Fruit fly (Drosophila melanogaster) whole organism, embryonic: ENCODE measurements around the gene Rtca.
A peak's percentile ranks its signal among the peaks of the same experiment; 100 is the strongest.

Experiments
- Adf1 ChIP-seq: fragments of 200-800 bp; sonication (Bioruptor generic); IDR thresholded peaks from 2 replicates; pipeline ENCODE4 v1.3.6; 2022; ENCODE audit warnings: missing biosample characterization, missing genetic modification characterization
- Blimp-1 ChIP-seq: fragments of 200-800 bp; sonication (Bioruptor generic); optimal IDR thresholded peaks from 3 replicates; lab custom pipeline; 2018; ENCODE audit warnings: missing biosample characterization, missing genetic modification characterization, mild to moderate bottlenecking, moderate library complexity, missing genetic modification reagents
- CG11456 ChIP-seq: fragments of 200-800 bp; sonication (Bioruptor generic); IDR thresholded peaks from 3 replicates; pipeline ENCODE4 v1.3.6; 2022; ENCODE audit warnings: missing biosample characterization, missing genetic modification characterization
- CG12155 ChIP-seq: fragments of 200-800 bp; sonication (Bioruptor generic); optimal IDR thresholded peaks from 3 replicates; lab custom pipeline; 2016; ENCODE audit warnings: missing biosample characterization, missing genetic modification characterization
- CG12236 ChIP-seq: fragments of 200-800 bp; sonication (Bioruptor generic); optimal IDR thresholded peaks from 2 replicates; lab custom pipeline; 2016; ENCODE audit warnings: missing biosample characterization, missing genetic modification characterization
- CG12299 ChIP-seq: fragments of 200-800 bp; sonication (Bioruptor generic); optimal IDR thresholded peaks from 2 replicates; lab custom pipeline; 2018; ENCODE audit warnings: missing biosample characterization, mild to moderate bottlenecking, missing genetic modification characterization
- CG1603 ChIP-seq: fragments of 200-800 bp; sonication (Bioruptor generic); optimal IDR thresholded peaks from 2 replicates; lab custom pipeline; 2019; ENCODE audit warnings: missing biosample characterization, mild to moderate bottlenecking, missing genetic modification characterization, moderate library complexity
- CG1647 ChIP-seq: fragments of 200-800 bp; sonication (Bioruptor generic); optimal IDR thresholded peaks from 3 replicates; lab custom pipeline; 2016; ENCODE audit warnings: missing biosample characterization, missing genetic modification characterization
- CG16815 ChIP-seq: fragments of 200-800 bp; sonication (Bioruptor generic); optimal IDR thresholded peaks from 3 replicates; lab custom pipeline; 2017; ENCODE audit warnings: missing biosample characterization, mild to moderate bottlenecking, missing genetic modification characterization
- CG17328 ChIP-seq: fragments of 200-800 bp; sonication (Bioruptor generic); IDR thresholded peaks from 2 replicates; pipeline ENCODE4 v1.3.6; 2022; ENCODE audit warnings: missing biosample characterization, missing genetic modification characterization
- CG2129 ChIP-seq: fragments of 200-800 bp; sonication (Bioruptor generic); IDR thresholded peaks from 2 replicates; pipeline ENCODE4 v1.3.6; 2022; ENCODE audit warnings: missing biosample characterization, missing genetic modification characterization; ENCODE audit not compliant: partially characterized antibody
- CG2712 ChIP-seq: fragments of 200-800 bp; optimal IDR thresholded peaks from 3 replicates; lab custom pipeline; 2019; ENCODE audit warnings: missing biosample characterization, mild to moderate bottlenecking, missing genetic modification characterization, moderate library complexity
- CG31441 ChIP-seq: fragments of 200-800 bp; sonication (Bioruptor generic); IDR thresholded peaks from 2 replicates; pipeline ENCODE4 v1.3.6; 2022; ENCODE audit warnings: missing biosample characterization, missing genetic modification characterization
- CG34376 ChIP-seq: fragments of 200-800 bp; sonication (Bioruptor generic); optimal IDR thresholded peaks from 2 replicates; lab custom pipeline; 2018; ENCODE audit warnings: missing biosample characterization, mild to moderate bottlenecking, missing genetic modification characterization
- CG34422 ChIP-seq: fragments of 200-800 bp; sonication (Bioruptor generic); IDR thresholded peaks from 3 replicates; pipeline ENCODE4 v1.3.6; 2022; ENCODE audit warnings: missing biosample characterization, missing genetic modification characterization
- CG5180 ChIP-seq: fragments of 200-800 bp; sonication (Bioruptor generic); optimal IDR thresholded peaks from 3 replicates; lab custom pipeline; 2017; ENCODE audit warnings: missing biosample characterization, missing genetic modification characterization, mild to moderate bottlenecking, moderate library complexity, missing genetic modification reagents
- CG7839 ChIP-seq: fragments of 200-800 bp; sonication (Bioruptor generic); optimal IDR thresholded peaks from 3 replicates; lab custom pipeline; 2018; ENCODE audit warnings: missing biosample characterization, mild to moderate bottlenecking, missing genetic modification characterization, moderate library complexity
- CG8359 ChIP-seq: fragments of 200-800 bp; sonication (Bioruptor generic); optimal IDR thresholded peaks from 2 replicates; lab custom pipeline; 2017; ENCODE audit warnings: missing biosample characterization, mild to moderate bottlenecking, missing genetic modification characterization, borderline replicate concordance
- CG8388 ChIP-seq: fragments of 200-800 bp; sonication (Bioruptor generic); optimal IDR thresholded peaks from 2 replicates; lab custom pipeline; 2019; ENCODE audit warnings: missing biosample characterization, mild to moderate bottlenecking, missing genetic modification characterization, moderate library complexity
- CG9932 ChIP-seq: fragments of 200-800 bp; sonication (Bioruptor generic); IDR thresholded peaks from 2 replicates; pipeline ENCODE4 v1.3.6; 2022; ENCODE audit warnings: missing biosample characterization, missing genetic modification characterization
- Camta ChIP-seq: fragments of 200-800 bp; sonication (Bioruptor generic); optimal IDR thresholded peaks from 2 replicates; lab custom pipeline; 2016; ENCODE audit warnings: missing biosample characterization, missing genetic modification characterization
- CrebB ChIP-seq: fragments of 200-800 bp; sonication (Bioruptor generic); optimal IDR thresholded peaks from 3 replicates; lab custom pipeline; 2018; ENCODE audit warnings: missing biosample characterization, mild to moderate bottlenecking, missing genetic modification characterization
- Ets97D ChIP-seq: fragments of 200-800 bp; sonication (Bioruptor generic); optimal IDR thresholded peaks from 3 replicates; lab custom pipeline; 2016; ENCODE audit warnings: missing biosample characterization, missing genetic modification characterization
- HLH4C ChIP-seq: fragments of 200-800 bp; sonication (Bioruptor generic); IDR thresholded peaks from 3 replicates; pipeline ENCODE4 v1.3.6; 2022; ENCODE audit warnings: missing biosample characterization, missing genetic modification characterization; ENCODE audit not compliant: partially characterized antibody
- HmgZ ChIP-seq: fragments of 200-800 bp; sonication (Bioruptor generic); optimal IDR thresholded peaks from 2 replicates; lab custom pipeline; 2018; ENCODE audit warnings: missing biosample characterization, mild to moderate bottlenecking, missing genetic modification characterization
- Hr39 ChIP-seq: fragments of >200 bp; optimal IDR thresholded peaks from 2 replicates; lab custom pipeline; 2017
- Kr ChIP-seq: fragments of 200-800 bp; sonication (Bioruptor generic); optimal IDR thresholded peaks from 2 replicates; lab custom pipeline; 2017; ENCODE audit warnings: missing biosample characterization, mild to moderate bottlenecking, missing genetic modification characterization
- Lim3 ChIP-seq: fragments of 200-800 bp; sonication (Bioruptor generic); IDR thresholded peaks from 2 replicates; pipeline ENCODE4 v1.3.6; 2022; ENCODE audit warnings: missing biosample characterization, missing genetic modification characterization
- Ravus ChIP-seq: fragments of 200-800 bp; sonication (Bioruptor generic); IDR thresholded peaks from 2 replicates; pipeline ENCODE4 v1.3.6; 2022; ENCODE audit warnings: missing biosample characterization, missing genetic modification characterization
- Six4 ChIP-seq: fragments of 200-800 bp; sonication (Bioruptor generic); optimal IDR thresholded peaks from 2 replicates; lab custom pipeline; 2016; ENCODE audit warnings: missing biosample characterization, missing genetic modification characterization
- Xbp1 ChIP-seq: fragments of 200-800 bp; sonication (Bioruptor generic); optimal IDR thresholded peaks from 3 replicates; lab custom pipeline; 2016; ENCODE audit warnings: missing biosample characterization, mild to moderate bottlenecking, missing genetic modification characterization
- abd-A ChIP-seq: fragments of 200-800 bp; sonication (Bioruptor generic); optimal IDR thresholded peaks from 3 replicates; lab custom pipeline; 2019; ENCODE audit warnings: missing biosample characterization, mild to moderate bottlenecking, missing genetic modification characterization, moderate library complexity
- aop ChIP-seq: fragments of 200-800 bp; sonication (Bioruptor generic); IDR thresholded peaks from 2 replicates; pipeline ENCODE4 v1.3.6; 2022; ENCODE audit warnings: missing biosample characterization, missing genetic modification characterization
- ap ChIP-seq: fragments of 200-800 bp; sonication (Bioruptor generic); IDR thresholded peaks from 2 replicates; pipeline ENCODE4 v1.3.6; 2022; ENCODE audit warnings: missing biosample characterization, missing genetic modification characterization
- ash1 ChIP-seq: fragments of 200-800 bp; sonication (Bioruptor generic); optimal IDR thresholded peaks from 2 replicates; lab custom pipeline; 2018; ENCODE audit warnings: missing biosample characterization, mild to moderate bottlenecking, missing genetic modification characterization
- chinmo ChIP-seq: fragments of 200-800 bp; sonication (Bioruptor generic); IDR thresholded peaks from 4 replicates; pipeline ENCODE4 v1.3.6; 2022; ENCODE audit warnings: missing biosample characterization, missing genetic modification characterization; ENCODE audit not compliant: partially characterized antibody
- dan ChIP-seq: fragments of 200-800 bp; sonication (Bioruptor generic); IDR thresholded peaks from 2 replicates; pipeline ENCODE4 v1.3.6; 2022; ENCODE audit warnings: missing biosample characterization, missing genetic modification characterization
- fu2 ChIP-seq: fragments of 200-800 bp; sonication (Bioruptor generic); optimal IDR thresholded peaks from 2 replicates; lab custom pipeline; 2016; ENCODE audit warnings: missing biosample characterization, missing genetic modification characterization
- hkb ChIP-seq, 2 experiments: fragments of 200-800 bp in 1 of 2; fragments of >200 bp in 1 of 2; sonication (Bioruptor generic) in 1 of 2; IDR thresholded peaks in 1 of 2; optimal IDR thresholded peaks in 1 of 2; 2 replicates each; pipeline versions ENCODE4 v1.3.6 to Lab custom; 2017 to 2022; ENCODE audit warnings: missing biosample characterization in 1 of 2, missing genetic modification characterization in 1 of 2
- ind ChIP-seq: fragments of 200-800 bp; sonication (Bioruptor generic); optimal IDR thresholded peaks from 3 replicates; lab custom pipeline; 2016; ENCODE audit warnings: missing biosample characterization, missing genetic modification characterization
- ken ChIP-seq: fragments of 200-800 bp; sonication (Bioruptor generic); IDR thresholded peaks from 3 replicates; pipeline ENCODE4 v1.3.6; 2022; ENCODE audit warnings: missing biosample characterization, missing genetic modification characterization
- knrl ChIP-seq: fragments of 200-800 bp; sonication (Bioruptor generic); IDR thresholded peaks from 3 replicates; pipeline ENCODE4 v1.3.6; 2022; ENCODE audit warnings: missing biosample characterization, missing genetic modification characterization; ENCODE audit not compliant: partially characterized antibody
- mam ChIP-seq: fragments of 200-800 bp; sonication (Bioruptor generic); optimal IDR thresholded peaks from 3 replicates; lab custom pipeline; 2016; ENCODE audit warnings: missing biosample characterization, missing genetic modification characterization
- nerfin-1 ChIP-seq: fragments of 200-800 bp; sonication (Bioruptor generic); optimal IDR thresholded peaks from 3 replicates; lab custom pipeline; 2019; ENCODE audit warnings: missing biosample characterization, mild to moderate bottlenecking, missing genetic modification characterization, moderate library complexity
- sens-2 ChIP-seq: fragments of 200-800 bp; sonication (Bioruptor generic); IDR thresholded peaks from 2 replicates; pipeline ENCODE4 v1.3.6; 2022; ENCODE audit warnings: missing biosample characterization, missing genetic modification characterization
- trem ChIP-seq: fragments of 200-800 bp; optimal IDR thresholded peaks from 3 replicates; lab custom pipeline; 2019; ENCODE audit warnings: missing biosample characterization, mild to moderate bottlenecking, missing genetic modification characterization, moderate library complexity
- unpg ChIP-seq: fragments of 200-800 bp; sonication (Bioruptor generic); optimal IDR thresholded peaks from 3 replicates; lab custom pipeline; 2018; ENCODE audit warnings: missing biosample characterization, mild to moderate bottlenecking, missing genetic modification characterization, moderate library complexity

Gene Rtca

DNA sequence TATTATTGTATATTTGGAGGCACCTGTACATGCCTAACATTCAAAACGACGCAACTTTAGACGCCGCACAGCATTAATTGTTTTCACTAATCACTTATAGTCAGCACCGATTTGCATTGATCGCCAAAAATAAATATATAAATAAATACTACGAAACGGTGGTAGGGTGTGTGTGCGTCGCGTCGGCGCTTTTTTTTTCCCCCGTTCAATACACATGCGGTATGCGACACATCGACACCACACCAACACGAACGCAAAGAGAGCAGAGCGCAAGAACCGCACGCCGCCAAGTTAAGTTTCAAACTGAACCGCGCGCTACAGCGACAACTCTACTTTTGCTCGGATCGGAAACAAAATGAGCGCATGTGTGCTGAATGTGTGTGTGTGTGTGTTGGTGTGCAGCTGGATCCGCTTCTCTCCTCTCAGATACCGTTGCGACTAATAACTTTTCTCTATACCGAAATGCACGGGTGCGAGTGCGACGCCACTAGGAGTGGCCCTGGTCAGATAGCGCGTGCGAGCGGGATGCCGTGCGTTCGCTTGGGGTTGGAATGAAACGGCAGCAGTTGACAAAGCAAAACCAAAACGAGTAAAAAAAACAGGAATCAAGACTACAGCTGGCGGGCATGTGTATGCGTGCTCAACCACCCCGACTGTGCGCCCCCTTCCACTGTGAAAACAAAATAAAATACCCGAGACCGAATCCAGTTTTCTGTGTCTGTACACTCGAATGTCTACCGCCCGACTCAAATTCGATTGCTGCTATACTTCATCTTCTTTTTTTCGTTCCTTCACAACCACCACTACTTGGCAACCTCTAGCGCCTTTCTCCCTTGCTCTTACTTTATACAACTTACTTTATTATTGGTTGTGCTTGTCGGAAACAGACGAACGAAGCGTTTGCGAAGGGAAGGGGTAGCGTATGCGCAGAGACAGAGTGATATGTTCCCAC lies 51.1 kb downstream of the Rtca start, which contains the start of gene ph-d (continued):
- TF ChIP-seq CG17328 (GFP tag; lab: Robert Waterston, UW) = peak; percentile 38
- peak; percentile 17 for TF ChIP-seq nerfin-1 (tag; lab: Kevin White, UChicago)
- peak; percentile 31 for TF ChIP-seq CG16815
- no peak for TF ChIP-seq Kr (GFP tag; lab: Kevin White, UChicago)
- TF ChIP-seq abd-A (tag; lab: Kevin White, UChicago) = peak; percentile 95
- TF ChIP-seq CG12236 (GFP tag; lab: Kevin White, UChicago) = no peak
- peak; percentile 71 for TF ChIP-seq Adf1 (GFP tag; lab: Robert Waterston, UW)
- no peak for TF ChIP-seq sens-2 (GFP tag; lab: Robert Waterston, UW)
- peak; percentile 14 for TF ChIP-seq CG1603 (tag; lab: Kevin White, UChicago)
- TF ChIP-seq CG34422 = 0 out of 3 replicates have a peak, but pooled peaks have one; percentile 25
- TF ChIP-seq Ravus (GFP tag; lab: Robert Waterston, UW) = no peak
- TF ChIP-seq ind (GFP tag; lab: Kevin White, UChicago) = peak; percentile 46
- TF ChIP-seq chinmo = peak; percentile 95; the same call in 3 of the 4 replicates
- no peak for TF ChIP-seq hkb (optimal IDR thresholded peaks at IDR 0.05; lab: Kevin White, UChicago)
- TF ChIP-seq hkb (GFP tag; IDR thresholded peaks at IDR 0.05; lab: Robert Waterston, UW) = peak; percentile 60
- no peak for TF ChIP-seq dan (GFP tag; lab: Robert Waterston, UW)
- TF ChIP-seq CG34376 (GFP tag; lab: Kevin White, UChicago) = peak; percentile 81
- TF ChIP-seq CG7839 (tag; lab: Kevin White, UChicago) = peak; percentile 65
- no peak for TF ChIP-seq mam
- no peak for TF ChIP-seq fu2 (GFP tag; lab: Kevin White, UChicago)
- TF ChIP-seq ken (GFP tag; lab: Robert Waterston, UW) = 0 out of 3 replicates have a peak, but pooled peaks have one; percentile 7
- TF ChIP-seq CG31441 (GFP tag; lab: Robert Waterston, UW) = peak; percentile 63
- peak; percentile 80 for TF ChIP-seq ash1 (GFP tag; lab: Kevin White, UChicago)
- TF ChIP-seq CrebB = no peak
- TF ChIP-seq ap = no peak
- peak; percentile 44 for TF ChIP-seq HmgZ (tag; lab: Kevin White, UChicago)
- TF ChIP-seq trem (tag; lab: Kevin White, UChicago) = peak; percentile 40
- TF ChIP-seq CG1647 (GFP tag; lab: Kevin White, UChicago) = peak; percentile 33
- peak; percentile 54 for TF ChIP-seq unpg (GFP tag; lab: Kevin White, UChicago)
- no peak for TF ChIP-seq CG2129
- no peak for TF ChIP-seq Camta
- TF ChIP-seq CG5180 (GFP tag; lab: Kevin White, UChicago) = peak; percentile 45
- TF ChIP-seq aop (GFP tag; lab: Robert Waterston, UW) = peak; percentile 69; the same call in 1 of the 2 replicates
- no peak for TF ChIP-seq Six4 (GFP tag; lab: Kevin White, UChicago)
- TF ChIP-seq CG11456 (GFP tag; lab: Robert Waterston, UW) = peak; percentile 39; the same call in 1 of the 3 replicates
- peak; percentile 56 for TF ChIP-seq Xbp1 (GFP tag; lab: Kevin White, UChicago)
- TF ChIP-seq CG2712 (tag; lab: Kevin White, UChicago) = peak; percentile 49
- no peak for TF ChIP-seq Lim3 (GFP tag; lab: Robert Waterston, UW)
- TF ChIP-seq Ets97D (GFP tag; lab: Kevin White, UChicago) = peak; percentile 43
- peak; percentile 20 for TF ChIP-seq CG12155 (GFP tag; lab: Kevin White, UChicago)
- TF ChIP-seq CG8388 = no peak
- TF ChIP-seq Hr39 (lab: Kevin White, UChicago) = no peak
- TF ChIP-seq Blimp-1 (GFP tag; lab: Kevin White, UChicago) = peak; percentile 52
- peak; percentile 18 for TF ChIP-seq CG8359 (GFP tag; lab: Kevin White, UChicago)
- TF ChIP-seq knrl (GFP tag; lab: Robert Waterston, UW) = 0 out of 3 replicates have a peak, but pooled peaks have one; percentile 24
- peak; percentile 56 for TF ChIP-seq CG12299 (tag; lab: Kevin White, UChicago)
- TF ChIP-seq HLH4C = 0 out of 3 replicates have a peak, but pooled peaks have one; percentile 33
- TF ChIP-seq CG9932 (GFP tag; lab: Robert Waterston, UW) = peak; percentile 41; the same call in 1 of the 2 replicates
